Fruit fly (Drosophila melanogaster): ENCODE results near the gene CG32643.

Gene CG32643

DNA sequence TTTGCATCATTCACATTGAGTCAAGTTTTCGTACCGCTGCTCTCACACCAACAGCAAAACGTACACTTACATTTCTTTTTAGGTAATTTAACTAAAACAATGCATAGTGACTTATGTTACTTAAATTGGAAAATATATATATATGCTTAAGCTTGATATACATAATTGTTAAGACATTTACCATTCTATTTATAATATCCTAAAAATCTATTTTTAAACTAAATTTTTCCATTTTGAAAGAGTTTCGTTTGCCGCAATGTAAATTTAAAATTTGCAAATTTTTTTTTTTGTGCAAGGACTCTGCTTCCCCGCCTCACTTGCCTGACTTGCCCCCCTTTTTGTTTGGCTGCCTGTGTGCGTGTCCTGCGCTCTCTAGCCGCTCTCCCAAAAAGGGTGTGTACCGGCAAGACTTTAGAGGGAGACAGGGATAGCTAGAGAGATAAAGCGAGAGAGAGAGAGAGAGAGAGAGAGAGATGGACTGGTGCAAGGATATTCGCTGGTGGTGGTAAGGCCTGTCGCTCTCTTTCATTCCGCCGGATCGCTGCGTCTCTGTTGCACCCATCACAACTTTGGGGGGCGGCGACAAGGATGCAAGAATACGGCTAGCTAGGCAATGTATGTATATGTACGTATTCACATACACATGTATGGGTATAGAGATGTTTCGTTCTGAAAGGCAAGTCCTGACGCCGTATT lies 46.4 kb upstream of the CG32643 start (continued):
- no peak for TF ChIP-seq CG11093 (GFP tag; IDR thresholded peaks at IDR 0.05)
- TF ChIP-seq prd (optimal IDR thresholded peaks at IDR 0.05), result no peak
- TF ChIP-seq prd (GFP tag; IDR thresholded peaks at IDR 0.05), result peak; percentile 35; the same call in 1 of the 3 replicates
- peak; percentile 39 for TF ChIP-seq CG17829 (tag; optimal IDR thresholded peaks at IDR 0.05)
- TF ChIP-seq CG13296 (GFP tag; optimal IDR thresholded peaks at IDR 0.05), result peak; percentile 23
- no peak for TF ChIP-seq disco-r (GFP tag; optimal IDR thresholded peaks at IDR 0.05)
- TF ChIP-seq Optix (GFP tag; IDR thresholded peaks at IDR 0.05), result no peak
- no peak for TF ChIP-seq Nf-YA (GFP tag; IDR thresholded peaks at IDR 0.05)
- TF ChIP-seq sim (GFP tag; IDR thresholded peaks at IDR 0.05), result no peak
- peak; percentile 31; the same call in 1 of the 2 replicates for TF ChIP-seq vvl (GFP tag; IDR thresholded peaks at IDR 0.05)
- peak; percentile 32 for TF ChIP-seq Hand (GFP tag; optimal IDR thresholded peaks at IDR 0.05)
- peak; percentile 57 for TF ChIP-seq nmo (GFP tag; optimal IDR thresholded peaks at IDR 0.05)
- no peak for TF ChIP-seq hkb (optimal IDR thresholded peaks at IDR 0.05)
- 0 out of 2 replicates have a peak, but pooled peaks have one; percentile 27 for TF ChIP-seq hkb (GFP tag; IDR thresholded peaks at IDR 0.05)
- TF ChIP-seq CG17359 (tag; optimal IDR thresholded peaks at IDR 0.05), result peak; percentile 66
- no peak for TF ChIP-seq trh (GFP tag; optimal IDR thresholded peaks at IDR 0.05)
- peak; percentile 73 for TF ChIP-seq dmrt99B (tag; optimal IDR thresholded peaks at IDR 0.05)
- no peak for TF ChIP-seq sens-2 (GFP tag; IDR thresholded peaks at IDR 0.05)
- TF ChIP-seq CG34224 (GFP tag; IDR thresholded peaks at IDR 0.05; ENCODE audit: partially characterized antibody), result no peak
- no peak for TF ChIP-seq pb (GFP tag; optimal IDR thresholded peaks at IDR 0.05)
- peak; percentile 44 for TF ChIP-seq unpg (GFP tag; optimal IDR thresholded peaks at IDR 0.05)
- no peak for TF ChIP-seq ara (GFP tag; IDR thresholded peaks at IDR 0.05)
- no peak for TF ChIP-seq CG3838 (GFP tag; optimal IDR thresholded peaks at IDR 0.05)
- no peak for TF ChIP-seq Chrac-16 (GFP tag; optimal IDR thresholded peaks at IDR 0.05)
- no peak for TF ChIP-seq emc (GFP tag; optimal IDR thresholded peaks at IDR 0.05)
- TF ChIP-seq CG9215 (GFP tag; IDR thresholded peaks at IDR 0.05), result no peak
- no peak; the same call in 1 of the 2 replicates for TF ChIP-seq lmd (GFP tag; IDR thresholded peaks at IDR 0.05)
- TF ChIP-seq grn (GFP tag; optimal IDR thresholded peaks at IDR 0.05), result no peak
- TF ChIP-seq CG3995 (GFP tag; optimal IDR thresholded peaks at IDR 0.05), result no peak
- TF ChIP-seq yki (optimal IDR thresholded peaks at IDR 0.05), result peak; percentile 54
- no peak for TF ChIP-seq en (GFP tag; optimal IDR thresholded peaks at IDR 0.05)
- no peak for TF ChIP-seq Adf1 (GFP tag; IDR thresholded peaks at IDR 0.05)
- peak; percentile 73 for TF ChIP-seq row (GFP tag; IDR thresholded peaks at IDR 0.05)
- peak; percentile 49 for TF ChIP-seq Blimp-1 (GFP tag; optimal IDR thresholded peaks at IDR 0.05)
- TF ChIP-seq psq (GFP tag; optimal IDR thresholded peaks at IDR 0.05), result no peak
- no peak for TF ChIP-seq lbe (GFP tag; optimal IDR thresholded peaks at IDR 0.05)
- no peak for TF ChIP-seq eyg (GFP tag; optimal IDR thresholded peaks at IDR 0.05)
- TF ChIP-seq CG4820 (GFP tag; optimal IDR thresholded peaks at IDR 0.05), result no peak
- TF ChIP-seq CG31365 (tag; optimal IDR thresholded peaks at IDR 0.05), result no peak
- no peak for TF ChIP-seq CG2199 (GFP tag; IDR thresholded peaks at IDR 0.05)
- TF ChIP-seq CG11456 (GFP tag; IDR thresholded peaks at IDR 0.05), result no peak
- no peak for TF ChIP-seq HmgD (GFP tag; optimal IDR thresholded peaks at IDR 0.05)
- TF ChIP-seq CG8924 (tag; optimal IDR thresholded peaks at IDR 0.05), result peak; percentile 59
- TF ChIP-seq tup (GFP tag; optimal IDR thresholded peaks at IDR 0.05), result no peak
- 0 out of 3 replicates have a peak, but pooled peaks have one; percentile 19 for TF ChIP-seq CG11695 (GFP tag; IDR thresholded peaks at IDR 0.05)
- TF ChIP-seq CG31388 (GFP tag; optimal IDR thresholded peaks at IDR 0.05), result no peak
- TF ChIP-seq CG33557 (GFP tag; optimal IDR thresholded peaks at IDR 0.05), result no peak
- no peak for TF ChIP-seq CG16813 (GFP tag; IDR thresholded peaks at IDR 0.05; ENCODE audit: partially characterized antibody)
- no peak for TF ChIP-seq Pdp1 (GFP tag; optimal IDR thresholded peaks at IDR 0.05)
- TF ChIP-seq HLHmδ (GFP tag; optimal IDR thresholded peaks at IDR 0.05), result no peak
- TF ChIP-seq CG3847 (GFP tag; IDR thresholded peaks at IDR 0.05), result 0 out of 2 replicates have a peak, but pooled peaks have one; percentile 10

Measured in whole organism, embryonic.